Worm (Caenorhabditis elegans) whole organism, young adult: Measurements from ENCODE around the gene F10G7.5.

Experiments used
- C06A6.2 ChIP-seq: fragments of 200-800 bp; sonication (Bioruptor generic); conservative IDR thresholded peaks from 2 replicates; pipeline ENCODE4 v1.3.6; 2022; ENCODE audit warnings: missing genetic modification characterization, missing compliant biosample characterization
- C17E4.6 ChIP-seq: fragments of 200-800 bp; sonication (Bioruptor generic); IDR thresholded peaks from 2 replicates; pipeline ENCODE4 v1.3.6; 2022; ENCODE audit warnings: missing genetic modification reagents, missing genetic modification characterization, missing compliant biosample characterization
- F22D6.2 ChIP-seq: sonication (generic microtip); optimal IDR thresholded peaks from 2 replicates; lab custom pipeline; 2016; ENCODE audit warnings: mild to moderate bottlenecking, missing genetic modification characterization, missing compliant biosample characterization
- F33H1.4 ChIP-seq: fragments of 200-800 bp; sonication (Bioruptor generic); IDR thresholded peaks from 2 replicates; pipeline ENCODE4 v1.3.6; 2022; ENCODE audit warnings: missing genetic modification reagents, missing genetic modification characterization, missing compliant biosample characterization
- F39B2.1 ChIP-seq: fragments of 200-800 bp; sonication (Bioruptor generic); IDR thresholded peaks from 2 replicates; pipeline ENCODE4 v1.3.6; 2022; ENCODE audit warnings: missing genetic modification reagents, missing genetic modification characterization, missing compliant biosample characterization
- F49E8.2 ChIP-seq: sonication (generic microtip); optimal IDR thresholded peaks from 3 replicates; lab custom pipeline; 2017; ENCODE audit warnings: missing genetic modification characterization, mild to moderate bottlenecking, missing compliant biosample characterization, antibody characterized with exemption, moderate library complexity; ENCODE audit not compliant: insufficient read depth
- F52B5.7 ChIP-seq: sonication (generic microtip); optimal IDR thresholded peaks from 2 replicates; lab custom pipeline; 2016; ENCODE audit warnings: mild to moderate bottlenecking, missing genetic modification characterization, missing compliant biosample characterization
- F57A8.1 ChIP-seq: fragments of 200-800 bp; sonication (Bioruptor generic); optimal IDR thresholded peaks from 2 replicates; lab custom pipeline; 2018; ENCODE audit warnings: mild to moderate bottlenecking, missing genetic modification characterization, moderate library complexity, missing compliant biosample characterization
- F57C9.4 ChIP-seq: sonication (generic microtip); optimal IDR thresholded peaks from 2 replicates; lab custom pipeline; 2017; ENCODE audit warnings: mild to moderate bottlenecking, missing genetic modification characterization, missing compliant biosample characterization
- K12H6.12 ChIP-seq: fragments of 200-800 bp; sonication (Bioruptor generic); optimal IDR thresholded peaks from 2 replicates; lab custom pipeline; 2018; ENCODE audit warnings: mild to moderate bottlenecking, missing genetic modification characterization, missing compliant biosample characterization
- Y53G8AR.9 ChIP-seq: fragments of 200-800 bp; sonication (Bioruptor generic); conservative IDR thresholded peaks from 2 replicates; pipeline ENCODE4 v1.3.6; 2022; ENCODE audit warnings: missing genetic modification reagents, missing genetic modification characterization, missing compliant biosample characterization
- Y67H2A.10 ChIP-seq: fragments of 200-800 bp; sonication (Bioruptor generic); conservative IDR thresholded peaks from 2 replicates; pipeline ENCODE4 v1.3.6; 2022; ENCODE audit warnings: missing genetic modification reagents, missing genetic modification characterization, missing compliant biosample characterization
- ZK185.1 ChIP-seq: sonication (generic microtip); optimal IDR thresholded peaks from 2 replicates; lab custom pipeline; 2016; ENCODE audit warnings: mild to moderate bottlenecking, missing genetic modification characterization, missing compliant biosample characterization; ENCODE audit not compliant: poor library complexity, severe bottlenecking
- athp-1 ChIP-seq: sonication (generic microtip); optimal IDR thresholded peaks from 2 replicates; lab custom pipeline; 2017; ENCODE audit warnings: mild to moderate bottlenecking, missing genetic modification characterization, missing compliant biosample characterization
- attf-6 ChIP-seq: fragments of 200-800 bp; sonication (Bioruptor generic); IDR thresholded peaks from 2 replicates; pipeline ENCODE4 v1.3.6; 2022; ENCODE audit warnings: missing genetic modification reagents, missing genetic modification characterization, missing compliant biosample characterization
- bed-1 ChIP-seq: fragments of 200-800 bp; sonication (Bioruptor generic); IDR thresholded peaks from 2 replicates; pipeline ENCODE4 v1.3.6; 2022; ENCODE audit warnings: missing genetic modification reagents, missing genetic modification characterization, missing compliant biosample characterization
- ccch-3 ChIP-seq: fragments of 200-800 bp; sonication (Bioruptor generic); optimal IDR thresholded peaks from 2 replicates; lab custom pipeline; 2018; ENCODE audit warnings: mild to moderate bottlenecking, missing genetic modification characterization, missing compliant biosample characterization
- chd-7 ChIP-seq: sonication (generic microtip); optimal IDR thresholded peaks from 2 replicates; lab custom pipeline; 2016; ENCODE audit warnings: mild to moderate bottlenecking, missing genetic modification characterization, moderate library complexity, missing compliant biosample characterization
- dpl-1 ChIP-seq: fragments of 150-350 bp; optimal IDR thresholded peaks from 2 replicates; lab custom pipeline; 2014; ENCODE audit warnings: missing biosample characterization, missing genetic modification reagents, missing genetic modification characterization
- egl-18 ChIP-seq: fragments of 200-800 bp; sonication (Bioruptor generic); IDR thresholded peaks from 2 replicates; pipeline ENCODE4 v1.3.6; 2022; ENCODE audit warnings: missing genetic modification reagents, missing genetic modification characterization, missing compliant biosample characterization
- egl-44 ChIP-seq: fragments of 200-800 bp; sonication (Bioruptor generic); IDR thresholded peaks from 2 replicates; pipeline ENCODE4 v1.3.6; 2022; ENCODE audit warnings: missing genetic modification reagents, missing genetic modification characterization, missing compliant biosample characterization
- egrh-3 ChIP-seq: fragments of 200-800 bp; sonication (Bioruptor generic); IDR thresholded peaks from 2 replicates; pipeline ENCODE4 v1.3.6; 2022; ENCODE audit warnings: missing genetic modification reagents, missing genetic modification characterization, missing compliant biosample characterization
- ets-4 ChIP-seq: fragments of 200-800 bp; sonication (Bioruptor generic); optimal IDR thresholded peaks from 2 replicates; lab custom pipeline; 2018; ENCODE audit warnings: mild to moderate bottlenecking, missing genetic modification characterization, missing compliant biosample characterization
- hmg-1.2 ChIP-seq: fragments of 200-800 bp; sonication (Bioruptor generic); IDR thresholded peaks from 2 replicates; pipeline ENCODE4 v1.3.6; 2022; ENCODE audit warnings: missing genetic modification reagents, missing genetic modification characterization, missing compliant biosample characterization
- hrde-1 ChIP-seq: sonication (generic microtip); optimal IDR thresholded peaks from 2 replicates; lab custom pipeline; 2016; ENCODE audit warnings: missing genetic modification characterization, mild to moderate bottlenecking, missing compliant biosample characterization, moderate library complexity, missing genotype, missing genetic modification reagents, borderline replicate concordance
- hsf-1 ChIP-seq: fragments of 200-800 bp; sonication (Bioruptor generic); IDR thresholded peaks from 2 replicates; pipeline ENCODE4 v1.3.6; 2022; ENCODE audit warnings: missing genetic modification reagents, missing genetic modification characterization, missing compliant biosample characterization
- let-607 ChIP-seq, 2 experiments: fragments of 200-800 bp in 1 of 2; sonication (Bioruptor generic) in 1 of 2; sonication (generic microtip) in 1 of 2; optimal IDR thresholded peaks; 2 replicates each; lab custom pipeline; 2016 to 2018; ENCODE audit warnings: mild to moderate bottlenecking in 2 of 2, missing compliant biosample characterization in 2 of 2, missing genetic modification characterization in 2 of 2, moderate library complexity in 2 of 2, missing genotype in 1 of 2
- madf-8 ChIP-seq: fragments of 200-800 bp; sonication (Bioruptor generic); conservative IDR thresholded peaks from 2 replicates; pipeline ENCODE4 v1.3.6; 2022; ENCODE audit warnings: missing genetic modification reagents, missing genetic modification characterization, missing compliant biosample characterization
- mes-4 ChIP-seq: sonication (generic microtip); optimal IDR thresholded peaks from 2 replicates; lab custom pipeline; 2016; ENCODE audit warnings: missing genotype, missing genetic modification characterization, missing compliant biosample characterization
- nfya-2 ChIP-seq: fragments of 200-800 bp; sonication (Bioruptor generic); IDR thresholded peaks from 2 replicates; pipeline ENCODE4 v1.3.6; 2022; ENCODE audit warnings: missing genetic modification reagents, missing genetic modification characterization, missing compliant biosample characterization
- nhr-27 ChIP-seq: fragments of 200-800 bp; sonication (Bioruptor generic); optimal IDR thresholded peaks from 2 replicates; lab custom pipeline; 2018; ENCODE audit warnings: mild to moderate bottlenecking, missing genetic modification characterization, moderate library complexity, missing compliant biosample characterization
- nhr-80 ChIP-seq: sonication (generic microtip); optimal IDR thresholded peaks from 2 replicates; lab custom pipeline; 2016; ENCODE audit warnings: missing genetic modification characterization, missing compliant biosample characterization
- pbrm-1 ChIP-seq: fragments of 200-800 bp; sonication (Bioruptor generic); IDR thresholded peaks from 2 replicates; pipeline ENCODE4 v1.3.6; 2022; ENCODE audit warnings: missing genetic modification reagents, missing genetic modification characterization, missing compliant biosample characterization
- pha-4 ChIP-seq: fragments of 150-350 bp; sonication (generic microtip); optimal IDR thresholded peaks from 2 replicates; lab custom pipeline; 2014; ENCODE audit warnings: missing biosample characterization, missing genetic modification reagents, missing genetic modification characterization
- rec-8 ChIP-seq, 2 experiments: sonication (generic microtip); optimal IDR thresholded peaks; 2 replicates each; lab custom pipeline; 2016; ENCODE audit warnings: mild to moderate bottlenecking in 2 of 2, missing genetic modification characterization in 2 of 2, missing genetic modification reagents in 2 of 2, missing genotype in 2 of 2, missing biosample characterization in 1 of 2, missing compliant biosample characterization in 1 of 2, moderate library complexity in 1 of 2
- rpc-1 ChIP-seq, 2 experiments: fragments of 150-350 bp in 1 of 2; sonication (generic microtip) in 1 of 2; optimal IDR thresholded peaks; 2 replicates each; lab custom pipeline; 2014 to 2018; ENCODE audit warnings: missing biosample characterization in 1 of 2, missing genetic modification characterization in 1 of 2, missing genetic modification reagents in 1 of 2, missing genotype in 1 of 2
- sdz-38 ChIP-seq: sonication (generic microtip); optimal IDR thresholded peaks from 2 replicates; lab custom pipeline; 2016; ENCODE audit warnings: missing genotype, missing genetic modification characterization, missing compliant biosample characterization
- snpc-1.3 ChIP-seq: sonication (generic microtip); optimal IDR thresholded peaks from 2 replicates; lab custom pipeline; 2017; ENCODE audit warnings: missing genetic modification characterization, mild to moderate bottlenecking, missing compliant biosample characterization, antibody characterized with exemption, moderate library complexity, missing genotype, missing genetic modification reagents; ENCODE audit not compliant: insufficient read depth
- snpc-3.4 ChIP-seq: sonication (generic microtip); optimal IDR thresholded peaks from 2 replicates; lab custom pipeline; 2017; ENCODE audit warnings: missing genetic modification characterization, mild to moderate bottlenecking, missing compliant biosample characterization, antibody characterized with exemption, moderate library complexity, missing genotype, missing genetic modification reagents
- snpc-4 ChIP-seq, 5 experiments: fragments of 150-350 bp in 1 of 5; sonication (generic microtip) in 4 of 5; optimal IDR thresholded peaks; 2 replicates each; lab custom pipeline; 2014 to 2018; ENCODE audit warnings: missing genetic modification characterization in 5 of 5, missing biosample characterization in 3 of 5, antibody characterized with exemption in 2 of 5, mild to moderate bottlenecking in 2 of 5, missing compliant biosample characterization in 2 of 5, missing genotype in 2 of 5, moderate library complexity in 2 of 5, missing genetic modification reagents in 1 of 5
- tbp1 ChIP-seq: fragments of 200-800 bp; sonication (Bioruptor generic); optimal IDR thresholded peaks from 2 replicates; lab custom pipeline; 2018; ENCODE audit warnings: mild to moderate bottlenecking, missing genetic modification characterization, missing compliant biosample characterization
- unc-130 ChIP-seq: sonication (generic microtip); optimal IDR thresholded peaks from 2 replicates; lab custom pipeline; 2016; ENCODE audit warnings: missing genetic modification reagents, missing genetic modification characterization, missing compliant biosample characterization
- xnd-1 ChIP-seq: sonication (generic microtip); optimal IDR thresholded peaks from 2 replicates; lab custom pipeline; 2016; ENCODE audit warnings: missing genotype, missing genetic modification reagents, missing genetic modification characterization, missing compliant biosample characterization
- zfh-2 ChIP-seq: fragments of 200-800 bp; sonication (Bioruptor generic); conservative IDR thresholded peaks from 2 replicates; pipeline ENCODE4 v1.3.6; 2022; ENCODE audit warnings: missing genetic modification reagents, missing genetic modification characterization, missing compliant biosample characterization
- ztf-28 ChIP-seq: fragments of 200-800 bp; sonication (Bioruptor generic); IDR thresholded peaks from 2 replicates; pipeline ENCODE4 v1.3.6; 2022; ENCODE audit warnings: missing genetic modification reagents, missing genetic modification characterization, missing compliant biosample characterization

F10G7.5 gene

DNA sequence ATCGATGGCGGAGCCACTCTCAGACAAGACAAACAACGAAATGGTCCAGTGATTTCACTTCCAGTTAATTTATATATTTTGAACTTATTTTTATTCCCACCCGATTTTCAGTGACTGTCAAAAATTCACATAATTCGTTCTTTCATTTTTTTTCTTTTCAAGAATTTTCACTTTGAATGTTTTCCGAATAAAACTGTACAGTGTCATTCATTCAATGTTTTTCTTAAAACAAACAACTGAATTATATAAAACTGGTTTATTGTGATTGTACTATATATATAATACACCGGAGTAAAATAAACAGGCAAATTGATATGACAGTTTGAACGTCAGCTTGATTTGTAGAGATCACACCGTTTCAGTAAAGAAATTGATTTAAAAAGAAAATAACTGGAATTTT is 9.8 kb downstream of the F10G7.5 start (continued):
- TF ChIP-seq Y67H2A.10 (no peak), F57A8.1 (no peak), zfh-2 (GFP tag; lab: Robert Waterston, UW) (no peak), Y53G8AR.9 (GFP tag; lab: Robert Waterston, UW) (peak; percentile 83)

DNA sequence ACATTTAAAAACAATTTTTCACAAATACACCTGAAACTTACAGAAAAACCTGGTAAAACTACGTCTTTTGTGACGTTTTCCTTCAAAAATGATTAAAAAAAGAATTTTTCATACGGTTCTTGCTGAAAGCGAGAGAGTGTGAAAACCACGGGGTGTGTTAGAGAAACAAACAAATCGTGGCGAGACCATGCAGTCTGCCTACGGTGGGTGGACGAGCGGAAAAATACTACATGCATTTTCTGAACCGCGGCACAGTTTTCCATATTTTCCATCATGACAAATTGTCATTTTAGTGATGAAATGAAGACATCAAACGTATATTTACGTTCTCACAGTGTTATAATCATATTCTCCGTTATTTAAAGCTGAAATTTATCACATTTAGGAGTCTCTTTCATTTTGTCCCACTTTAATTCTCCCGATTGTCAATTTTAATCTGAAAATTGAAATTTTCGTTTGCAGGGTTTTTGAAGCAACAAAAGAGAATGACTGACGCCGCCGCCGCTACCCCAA is 13.2 kb downstream of the F10G7.5 start, which contains the start of the genes F10G7.9 and tsn-1:
Gene F10G7.9 (minus strand): TSS at position 127 of the 513 bp plus-strand sequence.
Gene tsn-1 (plus strand): TSS at position 463 of the 513 bp plus-strand sequence.
- TF ChIP-seq F57C9.4 (tag; lab: Kevin White, UChicago) (no peak), egrh-3 (GFP tag; lab: Robert Waterston, UW) (no peak), ets-4 (GFP tag; lab: Kevin White, UChicago) (no peak), egl-44 (no peak), rec-8 (tag; optimal IDR thresholded peaks at IDR 0.05; lab: Kevin White, UChicago) (no peak), nhr-80 (tag; lab: Kevin White, UChicago) (peak; percentile 77), unc-130 (GFP tag; lab: Kevin White, UChicago) (no peak), let-607 (tag; optimal IDR thresholded peaks at IDR 0.05; lab: Kevin White, UChicago) (peak; percentile 98 to 99), athp-1 (tag; lab: Kevin White, UChicago) (no peak), F22D6.2 (tag; lab: Kevin White, UChicago) (no peak), attf-6 (GFP tag; lab: Robert Waterston, UW) (no peak), madf-8 (GFP tag; lab: Robert Waterston, UW) (peak; percentile 14; the same call in 1 of the 2 replicates), zfh-2 (GFP tag; lab: Robert Waterston, UW) (no peak), sdz-38 (tag; lab: Kevin White, UChicago) (no peak), pbrm-1 (peak; percentile 25; the same call in 1 of the 2 replicates), C17E4.6 (GFP tag; lab: Robert Waterston, UW) (no peak), pha-4 (tag; lab: Kevin White, UChicago) (no peak), snpc-1.3 (tag; lab: Kevin White, UChicago) (peak; percentile 47), rpc-1 (optimal IDR thresholded peaks at IDR 0.05; lab: Kevin White, UChicago) (no peak), rpc-1 (tag; optimal IDR thresholded peaks at IDR 0.05; lab: Kevin White, UChicago) (no peak), K12H6.12 (tag; lab: Kevin White, UChicago) (no peak), hmg-1.2 (peak; percentile 79), snpc-3.4 (tag; lab: Kevin White, UChicago) (peak; percentile 74), tbp1 (GFP tag; lab: Kevin White, UChicago) (peak; percentile 30), snpc-4 (GFP tag; optimal IDR thresholded peaks at IDR 0.05; lab: Kevin White, UChicago) (no peak), snpc-4 (tag; optimal IDR thresholded peaks at IDR 0.05; lab: Kevin White, UChicago) (peak in 3 of 4 experiments; percentile 7 to 53 (median 28)), bed-1 (GFP tag; lab: Robert Waterston, UW) (no peak), F49E8.2 (tag; lab: Kevin White, UChicago) (peak; percentile 6), ztf-28 (no peak), F52B5.7 (tag; lab: Kevin White, UChicago) (no peak), egl-18 (no peak), nhr-27 (no peak), F33H1.4 (GFP tag; lab: Robert Waterston, UW) (peak; percentile 92), dpl-1 (GFP tag; lab: Kevin White, UChicago) (peak; percentile 52), C06A6.2 (GFP tag; lab: Robert Waterston, UW) (no peak), ZK185.1 (tag; lab: Kevin White, UChicago) (peak; percentile 16), F39B2.1 (no peak), hrde-1 (tag; lab: Kevin White, UChicago) (no peak), hsf-1 (no peak), chd-7 (tag; lab: Kevin White, UChicago) (no peak), nfya-2 (GFP tag; lab: Robert Waterston, UW) (no peak), xnd-1 (tag; lab: Kevin White, UChicago) (peak; percentile 12), ccch-3 (GFP tag; lab: Kevin White, UChicago) (no peak), mes-4 (tag; lab: Kevin White, UChicago) (no peak)
